Worm (Caenorhabditis elegans) whole organism, late embryonic: Measurements from ENCODE around the gene H19J13.2.

Experiments used
- ets-4 ChIP-seq: sonication (generic microtip); optimal IDR thresholded peaks from 2 replicates; lab custom pipeline; 2016; ENCODE audit warnings: missing genetic modification characterization, missing compliant biosample characterization
- fkh-10 ChIP-seq: fragments of 150-350 bp; optimal IDR thresholded peaks from 2 replicates; lab custom pipeline; 2014; ENCODE audit warnings: missing biosample characterization, missing genetic modification reagents, missing genetic modification characterization
- lin-11 ChIP-seq: fragments of 200-800 bp; sonication (Bioruptor generic); optimal IDR thresholded peaks from 2 replicates; lab custom pipeline; 2018; ENCODE audit warnings: mild to moderate bottlenecking, missing genetic modification characterization, missing compliant biosample characterization
- nhr-11 ChIP-seq: fragments of 150-350 bp; optimal IDR thresholded peaks from 2 replicates; lab custom pipeline; 2014; ENCODE audit warnings: missing biosample characterization, missing genetic modification characterization
- pha-4 ChIP-seq: fragments of 150-350 bp; optimal IDR thresholded peaks from 2 replicates; lab custom pipeline; 2018; ENCODE audit warnings: missing biosample characterization, missing genetic modification reagents, missing genetic modification characterization
- syd-9 ChIP-seq: sonication (generic microtip); optimal IDR thresholded peaks from 2 replicates; lab custom pipeline; 2016; ENCODE audit warnings: mild to moderate bottlenecking, missing genetic modification characterization, moderate library complexity, missing compliant biosample characterization

ce11 chrX:12294263-12294662 lies 20.5 kb upstream of the H19J13.2 start, which contains the start of gene W06D11.1:
- TF ChIP-seq nhr-11 (tag; lab: Kevin White, UChicago) (no peak), lin-11 (no peak), syd-9 (no peak), ets-4 (no peak), fkh-10 (no peak), pha-4 (tag; lab: Kevin White, UChicago) (no peak)
